Worm (Caenorhabditis elegans) whole organism, late embryonic: Measurements from ENCODE around the gene moa-1.

ENCODE experiments used
- K02D7.2 ChIP-seq: sonication (generic microtip); optimal IDR thresholded peaks from 2 replicates; lab custom pipeline; 2017; ENCODE audit warnings: mild to moderate bottlenecking, missing genetic modification characterization, missing compliant biosample characterization
- ama-1 ChIP-seq: fragments of 150-350 bp; optimal IDR thresholded peaks from 2 replicates; lab custom pipeline; 2014
- dmd-4 ChIP-seq: sonication (generic microtip); optimal IDR thresholded peaks from 2 replicates; lab custom pipeline; 2016; ENCODE audit warnings: borderline replicate concordance, missing genetic modification characterization, missing compliant biosample characterization
- hlh-15 ChIP-seq: sonication (generic microtip); optimal IDR thresholded peaks from 2 replicates; lab custom pipeline; 2016; ENCODE audit warnings: missing genetic modification characterization, missing compliant biosample characterization
- hlh-6 ChIP-seq: sonication (generic microtip); optimal IDR thresholded peaks from 2 replicates; lab custom pipeline; 2016; ENCODE audit warnings: missing genotype, missing genetic modification characterization, missing compliant biosample characterization
- lin-11 ChIP-seq: fragments of 200-800 bp; sonication (Bioruptor generic); optimal IDR thresholded peaks from 2 replicates; lab custom pipeline; 2018; ENCODE audit warnings: mild to moderate bottlenecking, missing genetic modification characterization, missing compliant biosample characterization
- nhr-11 ChIP-seq: fragments of 150-350 bp; optimal IDR thresholded peaks from 2 replicates; lab custom pipeline; 2014; ENCODE audit warnings: missing biosample characterization, missing genetic modification characterization
- npax-4 ChIP-seq: sonication (generic microtip); optimal IDR thresholded peaks from 2 replicates; lab custom pipeline; 2016; ENCODE audit warnings: missing genetic modification characterization, missing compliant biosample characterization
- pqm-1 ChIP-seq: sonication (generic microtip); optimal IDR thresholded peaks from 2 replicates; lab custom pipeline; 2016; ENCODE audit warnings: missing genetic modification characterization, missing compliant biosample characterization
- sox-4 ChIP-seq: sonication (generic microtip); optimal IDR thresholded peaks from 2 replicates; lab custom pipeline; 2017; ENCODE audit warnings: mild to moderate bottlenecking, missing genetic modification characterization, inconsistent platforms, missing compliant biosample characterization
- syd-9 ChIP-seq: sonication (generic microtip); optimal IDR thresholded peaks from 2 replicates; lab custom pipeline; 2016; ENCODE audit warnings: mild to moderate bottlenecking, missing genetic modification characterization, moderate library complexity, missing compliant biosample characterization

DNA sequence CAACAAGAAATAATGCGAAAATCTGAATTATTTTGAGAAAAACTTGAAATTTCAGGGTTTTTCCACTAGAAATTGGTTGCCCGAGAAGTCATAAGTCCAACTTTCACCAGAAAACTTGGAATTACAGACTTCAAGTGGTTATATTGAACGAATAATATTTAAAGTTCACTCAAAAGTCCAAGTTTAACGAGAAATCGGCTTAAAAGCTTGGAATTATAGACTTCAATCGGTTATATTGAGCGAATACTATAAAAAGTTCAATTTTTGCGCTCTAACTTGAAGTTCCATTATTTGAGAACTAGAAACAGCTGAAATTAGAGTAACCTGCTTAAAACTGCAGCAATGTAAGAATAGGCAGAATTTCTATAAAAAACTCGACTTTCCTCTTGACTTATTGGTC, 47.6 kb downstream of the moa-1 start:
- no peak for TF ChIP-seq nhr-11
- TF ChIP-seq hlh-15 (tag; lab: Kevin White, UChicago), result no peak
- TF ChIP-seq lin-11, result no peak
- no peak for TF ChIP-seq ama-1
- no peak for TF ChIP-seq npax-4 (tag; lab: Kevin White, UChicago)
- TF ChIP-seq sox-4, result no peak
- no peak for TF ChIP-seq dmd-4 (tag; lab: Kevin White, UChicago)
- TF ChIP-seq hlh-6 (tag; lab: Kevin White, UChicago), result no peak
- TF ChIP-seq pqm-1 (tag; lab: Kevin White, UChicago), result no peak
- TF ChIP-seq syd-9 (tag; lab: Kevin White, UChicago), result no peak
- TF ChIP-seq K02D7.2 (tag; lab: Kevin White, UChicago), result no peak
